Worm (Caenorhabditis elegans): Measurements from ENCODE around the gene F45F2.10.

F45F2.10 gene

DNA sequence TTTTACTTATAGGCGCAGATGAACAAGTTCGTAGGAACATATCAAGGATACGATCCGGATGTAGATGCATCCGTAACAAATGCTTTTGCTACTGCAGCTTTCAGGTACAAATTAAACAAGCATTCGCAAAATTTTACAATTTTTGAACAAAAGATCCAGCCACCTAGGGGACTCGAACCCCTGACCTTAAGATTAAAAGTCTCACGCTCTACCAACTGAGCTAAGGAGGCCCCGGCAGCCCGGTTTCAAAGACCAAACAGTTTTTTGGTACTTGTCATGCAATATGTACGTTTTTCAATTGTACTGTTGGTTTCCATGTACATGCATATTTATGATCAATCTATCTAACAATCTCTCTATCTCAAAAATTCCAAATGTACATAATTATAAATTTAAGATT is 19.3 kb downstream of the F45F2.10 start (continued):
- no peak for TF ChIP-seq unc-130 (GFP tag; optimal IDR thresholded peaks at IDR 0.05)
- no peak for TF ChIP-seq gei-8 (GFP tag; optimal IDR thresholded peaks at IDR 0.05)
- no peak for TF ChIP-seq nhr-10 (tag; optimal IDR thresholded peaks at IDR 0.05)
- TF ChIP-seq duxl-1 (tag; optimal IDR thresholded peaks at IDR 0.05; ENCODE audit: poor library complexity): peak; percentile 27
- TF ChIP-seq lir-3 (tag; optimal IDR thresholded peaks at IDR 0.05): peak; percentile 15
- 0 out of 2 replicates have a peak, but pooled peaks have one; percentile 40 for TF ChIP-seq Y48G9A.11 (GFP tag; IDR thresholded peaks at IDR 0.05)
- no peak for TF ChIP-seq aly-2 (tag; optimal IDR thresholded peaks at IDR 0.05)
- 0 out of 2 replicates have a peak, but pooled peaks have one; percentile 39 for TF ChIP-seq T26A8.4 (GFP tag; IDR thresholded peaks at IDR 0.05)
- 0 out of 2 replicates have a peak, but pooled peaks have one; percentile 27 for TF ChIP-seq daf-8 (GFP tag; IDR thresholded peaks at IDR 0.05)
- no peak for TF ChIP-seq mxl-2 (GFP tag; conservative IDR thresholded peaks at IDR 0.05)
- TF ChIP-seq ZK337.2 (GFP tag; IDR thresholded peaks at IDR 0.05): no peak
- TF ChIP-seq lin-13 (GFP tag; optimal IDR thresholded peaks at IDR 0.05): no peak
- no peak for TF ChIP-seq nhr-25 (tag; optimal IDR thresholded peaks at IDR 0.05; ENCODE audit: borderline replicate concordance, insufficient read depth)
- peak; percentile 49; the same call in 1 of the 2 replicates for TF ChIP-seq F44E2.7 (GFP tag; IDR thresholded peaks at IDR 0.05)
- TF ChIP-seq mdt-29 (GFP tag; IDR thresholded peaks at IDR 0.05): no peak
- TF ChIP-seq Y105C5A.15 (GFP tag; IDR thresholded peaks at IDR 0.05): no peak
- no peak for TF ChIP-seq hlh-30 (tag; optimal IDR thresholded peaks at IDR 0.05; ENCODE audit: insufficient read depth)
- TF ChIP-seq daf-19 (GFP tag; conservative IDR thresholded peaks at IDR 0.05): peak; percentile 66; the same call in 1 of the 2 replicates
- TF ChIP-seq F49E8.2 (tag; optimal IDR thresholded peaks at IDR 0.05; ENCODE audit: borderline replicate concordance): no peak
- no peak for TF ChIP-seq zfp-2 (tag; optimal IDR thresholded peaks at IDR 0.05)
- no peak for TF ChIP-seq ceh-28 (tag; optimal IDR thresholded peaks at IDR 0.05)
- TF ChIP-seq ceh-44 (GFP tag; IDR thresholded peaks at IDR 0.05): 0 out of 2 replicates have a peak, but pooled peaks have one; percentile 44
- no peak for TF ChIP-seq mdl-1 (tag; optimal IDR thresholded peaks at IDR 0.05)
- TF ChIP-seq ceh-20 (GFP tag; IDR thresholded peaks at IDR 0.05): peak; percentile 45; the same call in 1 of the 2 replicates
- TF ChIP-seq tag-97 (GFP tag; IDR thresholded peaks at IDR 0.05): no peak
- 0 out of 4 replicates have a peak, but pooled peaks have one; percentile 51 to 66 for TF ChIP-seq madf-5 (GFP tag; IDR thresholded peaks at IDR 0.05)
- no peak for TF ChIP-seq saeg-2 (GFP tag; IDR thresholded peaks at IDR 0.05)
- TF ChIP-seq skn-1 (tag; optimal IDR thresholded peaks at IDR 0.05): no peak
- TF ChIP-seq T20F7.1 (GFP tag; optimal IDR thresholded peaks at IDR 0.05): no peak
- no peak for TF ChIP-seq pqm-1 (tag; optimal IDR thresholded peaks at IDR 0.05)
- no peak for TF ChIP-seq sdz-12 (GFP tag; optimal IDR thresholded peaks at IDR 0.05)
- no peak for TF ChIP-seq zip-2 (tag; optimal IDR thresholded peaks at IDR 0.05)
- peak; percentile 52; the same call in 1 of the 2 replicates for TF ChIP-seq snpc-1.2 (GFP tag; IDR thresholded peaks at IDR 0.05)
- TF ChIP-seq nhr-102 (tag; optimal IDR thresholded peaks at IDR 0.05): no peak
- no peak for TF ChIP-seq ceh-62 (tag; optimal IDR thresholded peaks at IDR 0.05)
- TF ChIP-seq tra-1 (GFP tag; IDR thresholded peaks at IDR 0.05): no peak
- peak; percentile 47; the same call in 1 of the 2 replicates for TF ChIP-seq arid-1 (GFP tag; conservative IDR thresholded peaks at IDR 0.05)
- TF ChIP-seq nhr-111 (GFP tag; optimal IDR thresholded peaks at IDR 0.05): no peak
- TF ChIP-seq ztf-11 (tag; optimal IDR thresholded peaks at IDR 0.05): no peak
- TF ChIP-seq ces-1 (GFP tag; optimal IDR thresholded peaks at IDR 0.05): no peak
- no peak for TF ChIP-seq dve-1 (tag; optimal IDR thresholded peaks at IDR 0.05; ENCODE audit: insufficient read depth)
- TF ChIP-seq nhr-48 (tag; optimal IDR thresholded peaks at IDR 0.05): no peak
- TF ChIP-seq F26F4.8 (GFP tag; conservative IDR thresholded peaks at IDR 0.05): peak; percentile 60; the same call in 1 of the 2 replicates
- TF ChIP-seq fos-1 (tag; optimal IDR thresholded peaks at IDR 0.05): no peak
- TF ChIP-seq nhr-76 (tag; optimal IDR thresholded peaks at IDR 0.05): no peak
- peak; percentile 91 for TF ChIP-seq lim-7 (GFP tag; IDR thresholded peaks at IDR 0.05)

All from whole organism, L4 larva.